Worm (Caenorhabditis elegans): ENCODE results near the gene M110.9.

Gene M110.9

ce11 chrII:8223945-8224344 is 7.1 kb upstream of the M110.9 start:
- TF ChIP-seq ceh-8 (GFP tag; optimal IDR thresholded peaks at IDR 0.05) = peak; percentile 31
- TF ChIP-seq elt-3 (tag; optimal IDR thresholded peaks at IDR 0.05) = peak in 1 of 6 experiments; percentile 14
- no peak for TF ChIP-seq hlh-17 (GFP tag; optimal IDR thresholded peaks at IDR 0.05; ENCODE audit: borderline replicate concordance)
- peak; percentile 78 for TF ChIP-seq blmp-1 (tag; optimal IDR thresholded peaks at IDR 0.05)
- no peak for TF ChIP-seq grh-1 (GFP tag; IDR thresholded peaks at IDR 0.05)

- TF ChIP-seq blmp-1 (tag; optimal IDR thresholded peaks at IDR 0.05) (peak; percentile 85), nhr-12 (tag; optimal IDR thresholded peaks at IDR 0.05) (no peak), nhr-90 (tag; optimal IDR thresholded peaks at IDR 0.05; ENCODE audit: poor library complexity) (no peak), C04F5.9 (tag; optimal IDR thresholded peaks at IDR 0.05) (no peak), C16A3.4 (tag; optimal IDR thresholded peaks at IDR 0.05) (no peak), nhr-85 (tag) (peak; percentile 6), lin-14 (GFP tag; optimal IDR thresholded peaks at IDR 0.05) (peak; percentile 23), elt-3 (tag; optimal IDR thresholded peaks at IDR 0.05) (peak in 1 of 6 experiments; percentile 4)
Observed at ce11 chrII:8224623-8225022, 6.5 kb upstream of the M110.9 start.

ce11 chrII:8225347-8225746 is 5.7 kb upstream of the M110.9 start:
- TF ChIP-seq dsc-1 (tag; optimal IDR thresholded peaks at IDR 0.05) (no peak), efl-1 (optimal IDR thresholded peaks at IDR 0.05) (no peak), efl-1 (GFP tag; optimal IDR thresholded peaks at IDR 0.05 in 1 of 2) (no peak), nhr-20 (tag; optimal IDR thresholded peaks at IDR 0.05) (peak; percentile 29), lsy-2 (tag; optimal IDR thresholded peaks at IDR 0.05) (peak in 1 of 2 experiments; percentile 24), nhr-85 (tag) (peak; percentile 72), C04F5.9 (tag; optimal IDR thresholded peaks at IDR 0.05) (no peak)

ce11 chrII:8225914-8226313 is 5.2 kb upstream of the M110.9 start:
- TF ChIP-seq snu-23 (GFP tag; optimal IDR thresholded peaks at IDR 0.05) = peak; percentile 6
- no peak for TF ChIP-seq Y116A8C.19 (tag; optimal IDR thresholded peaks at IDR 0.05; ENCODE audit: borderline replicate concordance)
- no peak for TF ChIP-seq hlh-4 (tag; optimal IDR thresholded peaks at IDR 0.05)
- no peak for TF ChIP-seq lin-15B (tag; optimal IDR thresholded peaks at IDR 0.05)
- TF ChIP-seq jun-1 (tag; optimal IDR thresholded peaks at IDR 0.05) = no peak
- TF ChIP-seq lin-14 (GFP tag; optimal IDR thresholded peaks at IDR 0.05) = peak; percentile 24
- no peak for TF ChIP-seq fkh-10 (GFP tag; optimal IDR thresholded peaks at IDR 0.05)
- no peak for TF ChIP-seq ceh-8 (GFP tag; optimal IDR thresholded peaks at IDR 0.05)
- TF ChIP-seq nhr-47 (tag; optimal IDR thresholded peaks at IDR 0.05) = no peak
- TF ChIP-seq lin-35 (GFP tag; optimal IDR thresholded peaks at IDR 0.05) = peak in 1 of 2 experiments; percentile 24
- no peak for TF ChIP-seq hpl-2 (GFP tag; optimal IDR thresholded peaks at IDR 0.05)
- no peak for TF ChIP-seq xbp-1 (tag; optimal IDR thresholded peaks at IDR 0.05)
- no peak for TF ChIP-seq unc-62 (GFP tag; optimal IDR thresholded peaks at IDR 0.05)
- TF ChIP-seq pag-3 (tag; optimal IDR thresholded peaks at IDR 0.05; ENCODE audit: borderline replicate concordance, insufficient read depth) = no peak
- TF ChIP-seq mep-1 (tag; optimal IDR thresholded peaks at IDR 0.05) = no peak
- no peak for TF ChIP-seq nhr-77 (tag; optimal IDR thresholded peaks at IDR 0.05)
- TF ChIP-seq C34B4.2 (tag; optimal IDR thresholded peaks at IDR 0.05) = no peak
- TF ChIP-seq sox-4 (tag; optimal IDR thresholded peaks at IDR 0.05) = no peak
- no peak for TF ChIP-seq aly-2 (tag; optimal IDR thresholded peaks at IDR 0.05)
- no peak for TF ChIP-seq snpc-4 (tag; optimal IDR thresholded peaks at IDR 0.05)
- no peak for TF ChIP-seq dsc-1 (tag; optimal IDR thresholded peaks at IDR 0.05)
- no peak for TF ChIP-seq nhr-28 (tag; optimal IDR thresholded peaks at IDR 0.05)
- no peak for TF ChIP-seq rnt-1 (tag; optimal IDR thresholded peaks at IDR 0.05)
- TF ChIP-seq zip-4 (GFP tag; optimal IDR thresholded peaks at IDR 0.05) = no peak
- TF ChIP-seq skn-1 (tag; optimal IDR thresholded peaks at IDR 0.05) = no peak
- TF ChIP-seq nhr-71 (tag; optimal IDR thresholded peaks at IDR 0.05) = no peak
- no peak for TF ChIP-seq hlh-17 (GFP tag; optimal IDR thresholded peaks at IDR 0.05; ENCODE audit: borderline replicate concordance)
- peak; percentile 76 for TF ChIP-seq nhr-85 (tag)
- TF ChIP-seq mdl-1 (tag; optimal IDR thresholded peaks at IDR 0.05) = no peak
- no peak for TF ChIP-seq nhr-84 (tag; optimal IDR thresholded peaks at IDR 0.05)
- TF ChIP-seq blmp-1 (tag; optimal IDR thresholded peaks at IDR 0.05) = peak; percentile 89
- 0 out of 2 replicates have a peak, but pooled peaks have one; percentile 16 for TF ChIP-seq grh-1 (GFP tag; IDR thresholded peaks at IDR 0.05)
- no peak for TF ChIP-seq alr-1 (tag; optimal IDR thresholded peaks at IDR 0.05; ENCODE audit: borderline replicate concordance)
- TF ChIP-seq nhr-20 (tag; optimal IDR thresholded peaks at IDR 0.05) = peak; percentile 16
- no peak for TF ChIP-seq ceh-88 (GFP tag; IDR thresholded peaks at IDR 0.05)
- TF ChIP-seq dpl-1 (GFP tag; optimal IDR thresholded peaks at IDR 0.05) = no peak
- no peak for TF ChIP-seq tlp-1 (tag; optimal IDR thresholded peaks at IDR 0.05)

Data from whole organism, L1 larva.